Fruit fly (Drosophila melanogaster) whole organism, prepupa: ENCODE data around the gene CG17344.
A peak's percentile ranks its signal among the peaks of the same experiment; 100 is the strongest.

Experiments used
- CG10631 ChIP-seq: fragments of 200-800 bp; sonication (Bioruptor generic); optimal IDR thresholded peaks from 2 replicates; lab custom pipeline; 2016; ENCODE audit warnings: missing biosample characterization, missing genetic modification characterization
- CG10669 ChIP-seq: fragments of 200-800 bp; sonication (Bioruptor generic); optimal IDR thresholded peaks from 3 replicates; lab custom pipeline; 2018; ENCODE audit warnings: missing biosample characterization, mild to moderate bottlenecking, missing genetic modification characterization, moderate library complexity
- CG11294 ChIP-seq: fragments of 200-800 bp; sonication (Bioruptor generic); IDR thresholded peaks from 2 replicates; pipeline ENCODE4 v1.3.6; 2022; ENCODE audit warnings: missing biosample characterization, missing genetic modification characterization
- CG11762 ChIP-seq: fragments of 200-800 bp; sonication (Bioruptor generic); optimal IDR thresholded peaks from 3 replicates; lab custom pipeline; 2016; ENCODE audit warnings: missing biosample characterization, missing genetic modification characterization; ENCODE audit not compliant: insufficient read depth
- CG15336 ChIP-seq: fragments of 200-800 bp; sonication (Bioruptor generic); IDR thresholded peaks from 2 replicates; pipeline ENCODE4 v1.3.6; 2022; ENCODE audit warnings: missing biosample characterization, missing genetic modification characterization
- CG1621 ChIP-seq: fragments of 200-800 bp; sonication (Bioruptor generic); optimal IDR thresholded peaks from 3 replicates; lab custom pipeline; 2018; ENCODE audit warnings: missing biosample characterization, mild to moderate bottlenecking, missing genetic modification characterization
- CG3032 ChIP-seq: fragments of 200-800 bp; optimal IDR thresholded peaks from 2 replicates; lab custom pipeline; 2019; ENCODE audit warnings: missing biosample characterization, mild to moderate bottlenecking, missing genetic modification characterization, moderate library complexity
- CG31627 ChIP-seq: fragments of 200-800 bp; sonication (Bioruptor generic); optimal IDR thresholded peaks from 3 replicates; lab custom pipeline; 2016; ENCODE audit warnings: missing biosample characterization, missing genetic modification characterization
- CG32006 ChIP-seq: fragments of 200-800 bp; sonication (Bioruptor generic); optimal IDR thresholded peaks from 3 replicates; lab custom pipeline; 2017; ENCODE audit warnings: missing biosample characterization, mild to moderate bottlenecking, missing genetic modification characterization
- CG34406 ChIP-seq: fragments of 200-800 bp; sonication (Bioruptor generic); optimal IDR thresholded peaks from 3 replicates; lab custom pipeline; 2016; ENCODE audit warnings: missing biosample characterization, missing genetic modification characterization
- CG3919 ChIP-seq: fragments of 200-800 bp; sonication (Bioruptor generic); optimal IDR thresholded peaks from 3 replicates; lab custom pipeline; 2016; ENCODE audit warnings: missing biosample characterization, missing genetic modification characterization
- CG6163 ChIP-seq: fragments of 200-800 bp; sonication (Bioruptor generic); IDR thresholded peaks from 3 replicates; pipeline ENCODE4 v1.3.6; 2022; ENCODE audit warnings: missing biosample characterization, missing genetic modification characterization
- CG6854 ChIP-seq: fragments of 200-800 bp; sonication (Bioruptor generic); optimal IDR thresholded peaks from 2 replicates; lab custom pipeline; 2017; ENCODE audit warnings: missing biosample characterization, mild to moderate bottlenecking, missing genetic modification characterization
- CG8119 ChIP-seq: fragments of 200-800 bp; sonication (Bioruptor generic); IDR thresholded peaks from 3 replicates; pipeline ENCODE4 v1.3.6; 2022; ENCODE audit warnings: missing biosample characterization, missing genetic modification characterization
- CG8319 ChIP-seq: fragments of 200-800 bp; sonication (Bioruptor generic); optimal IDR thresholded peaks from 3 replicates; lab custom pipeline; 2016; ENCODE audit warnings: missing biosample characterization, missing genetic modification characterization
- CG8632 ChIP-seq: fragments of 200-800 bp; sonication (Bioruptor generic); optimal IDR thresholded peaks from 3 replicates; lab custom pipeline; 2016; ENCODE audit warnings: missing biosample characterization, missing genetic modification characterization
- CG9139 ChIP-seq: fragments of 200-800 bp; sonication (Bioruptor generic); optimal IDR thresholded peaks from 3 replicates; lab custom pipeline; 2017; ENCODE audit warnings: missing biosample characterization, mild to moderate bottlenecking, missing genetic modification characterization
- Eip75B ChIP-seq: fragments of 200-800 bp; sonication (Bioruptor generic); optimal IDR thresholded peaks from 3 replicates; lab custom pipeline; 2016; ENCODE audit warnings: missing biosample characterization, missing genetic modification characterization
- Eip93F ChIP-seq: fragments of 200-800 bp; sonication (Bioruptor generic); optimal IDR thresholded peaks from 2 replicates; lab custom pipeline; 2016; ENCODE audit warnings: missing biosample characterization, mild to moderate bottlenecking, missing genetic modification characterization
- Ets21C ChIP-seq: fragments of 200-800 bp; sonication (Bioruptor generic); optimal IDR thresholded peaks from 3 replicates; lab custom pipeline; 2016; ENCODE audit warnings: missing biosample characterization, missing genetic modification characterization
- Ets96B ChIP-seq: fragments of 200-800 bp; optimal IDR thresholded peaks from 2 replicates; lab custom pipeline; 2019; ENCODE audit warnings: missing biosample characterization, mild to moderate bottlenecking, missing genetic modification characterization, moderate library complexity
- Gug ChIP-seq: fragments of 200-800 bp; sonication (Bioruptor generic); IDR thresholded peaks from 2 replicates; pipeline ENCODE4 v1.3.6; 2022; ENCODE audit warnings: missing biosample characterization, missing genetic modification characterization
- Hr38 ChIP-seq: sonication (Bioruptor generic); optimal IDR thresholded peaks from 2 replicates; lab custom pipeline; 2016; ENCODE audit warnings: missing biosample characterization, missing genetic modification characterization
- Hr39 ChIP-seq: fragments of 200-800 bp; sonication (Bioruptor generic); optimal IDR thresholded peaks from 2 replicates; lab custom pipeline; 2016; ENCODE audit warnings: missing biosample characterization, missing genetic modification characterization
- Lpt ChIP-seq: fragments of 200-800 bp; sonication (Bioruptor generic); optimal IDR thresholded peaks from 3 replicates; lab custom pipeline; 2016; ENCODE audit warnings: missing biosample characterization, missing genetic modification characterization
- Met ChIP-seq: fragments of 200-800 bp; sonication (Bioruptor generic); optimal IDR thresholded peaks from 3 replicates; lab custom pipeline; 2016; ENCODE audit warnings: missing biosample characterization, missing genetic modification characterization
- OdsH ChIP-seq: fragments of 200-800 bp; sonication (Bioruptor generic); optimal IDR thresholded peaks from 3 replicates; lab custom pipeline; 2016; ENCODE audit warnings: missing biosample characterization, missing genetic modification characterization
- Sox14 ChIP-seq: fragments of 200-800 bp; sonication (Bioruptor generic); optimal IDR thresholded peaks from 3 replicates; lab custom pipeline; 2016; ENCODE audit warnings: missing biosample characterization, missing genetic modification characterization
- Sox15 ChIP-seq: fragments of 200-800 bp; sonication (Bioruptor generic); optimal IDR thresholded peaks from 3 replicates; lab custom pipeline; 2016; ENCODE audit warnings: missing biosample characterization, missing genetic modification characterization
- achi ChIP-seq: fragments of 200-800 bp; sonication (Bioruptor generic); optimal IDR thresholded peaks from 3 replicates; lab custom pipeline; 2016; ENCODE audit warnings: missing biosample characterization, missing genetic modification characterization
- acj6 ChIP-seq: fragments of 200-800 bp; sonication (Bioruptor generic); optimal IDR thresholded peaks from 3 replicates; lab custom pipeline; 2016; ENCODE audit warnings: missing biosample characterization, missing genetic modification characterization
- cyc ChIP-seq: fragments of 200-800 bp; sonication (Bioruptor generic); optimal IDR thresholded peaks from 3 replicates; lab custom pipeline; 2016; ENCODE audit warnings: missing biosample characterization, missing genetic modification characterization
- dac ChIP-seq: fragments of 200-800 bp; sonication (Bioruptor generic); optimal IDR thresholded peaks from 2 replicates; lab custom pipeline; 2017; ENCODE audit warnings: missing biosample characterization, mild to moderate bottlenecking, missing genetic modification characterization
- dsx ChIP-seq: fragments of 200-800 bp; optimal IDR thresholded peaks from 3 replicates; lab custom pipeline; 2019; ENCODE audit warnings: missing biosample characterization, mild to moderate bottlenecking, missing genetic modification characterization, moderate library complexity; ENCODE audit not compliant: poor library complexity, severe bottlenecking
- eg ChIP-seq: fragments of 200-800 bp; sonication (Bioruptor generic); IDR thresholded peaks from 3 replicates; pipeline ENCODE4 v1.3.6; 2022; ENCODE audit warnings: missing biosample characterization, missing genetic modification characterization
- fd59A ChIP-seq: fragments of 200-800 bp; sonication (Bioruptor generic); optimal IDR thresholded peaks from 2 replicates; lab custom pipeline; 2017; ENCODE audit warnings: missing biosample characterization, mild to moderate bottlenecking, missing genetic modification characterization, missing genetic modification reagents
- fd85E ChIP-seq: fragments of 200-800 bp; sonication (Bioruptor generic); optimal IDR thresholded peaks from 3 replicates; lab custom pipeline; 2016; ENCODE audit warnings: missing biosample characterization, missing genetic modification characterization
- net ChIP-seq: fragments of 200-800 bp; sonication (Bioruptor generic); optimal IDR thresholded peaks from 3 replicates; lab custom pipeline; 2016; ENCODE audit warnings: missing biosample characterization, missing genetic modification characterization
- pdm3 ChIP-seq: fragments of 200-800 bp; sonication (Bioruptor generic); optimal IDR thresholded peaks from 3 replicates; lab custom pipeline; 2016; ENCODE audit warnings: missing biosample characterization, missing genetic modification characterization
- salr ChIP-seq, 2 experiments: fragments of 200-800 bp; sonication (Bioruptor generic); optimal IDR thresholded peaks; 3 replicates each; lab custom pipeline; 2016 to 2018; ENCODE audit warnings: missing biosample characterization in 2 of 2, missing genetic modification characterization in 2 of 2, mild to moderate bottlenecking in 1 of 2
- spab ChIP-seq: fragments of 200-800 bp; sonication (Bioruptor generic); optimal IDR thresholded peaks from 2 replicates; lab custom pipeline; 2017; ENCODE audit warnings: missing biosample characterization, mild to moderate bottlenecking, missing genetic modification characterization, missing genetic modification reagents
- ss ChIP-seq, 2 experiments: fragments of 200-800 bp; sonication (Bioruptor generic); optimal IDR thresholded peaks; 2 replicates in 1 of 2; 3 replicates in 1 of 2; lab custom pipeline; 2017 to 2018; ENCODE audit warnings: mild to moderate bottlenecking in 2 of 2, missing biosample characterization in 2 of 2, missing genetic modification characterization in 2 of 2, moderate library complexity in 1 of 2
- svp ChIP-seq: fragments of 200-800 bp; sonication (Bioruptor generic); peaks from one replicate; lab custom pipeline; 2016; ENCODE audit warnings: missing biosample characterization, missing genetic modification characterization
- topi ChIP-seq: fragments of 200-800 bp; sonication (Bioruptor generic); optimal IDR thresholded peaks from 3 replicates; lab custom pipeline; 2016; ENCODE audit warnings: missing biosample characterization, missing genetic modification characterization
- vri ChIP-seq: fragments of 200-800 bp; sonication (Bioruptor generic); optimal IDR thresholded peaks from 3 replicates; lab custom pipeline; 2016; ENCODE audit warnings: missing biosample characterization, mild to moderate bottlenecking, missing genetic modification characterization

CG17344 gene

dm6 chr2L:19134814-19135523 lies 33.1 kb downstream of the CG17344 start, which contains the start of gene Polr1D (continued):
- TF ChIP-seq CG3919 (GFP tag; lab: Kevin White, UChicago) = peak; percentile 51
- TF ChIP-seq CG34406 (GFP tag; lab: Kevin White, UChicago) = peak; percentile 39
- TF ChIP-seq CG8632 = no peak
- TF ChIP-seq Gug (GFP tag; lab: Robert Waterston, UW) = no peak
- TF ChIP-seq acj6 (GFP tag; lab: Kevin White, UChicago) = no peak
- no peak for TF ChIP-seq CG3032 (tag; lab: Kevin White, UChicago)
- TF ChIP-seq ss (GFP tag; optimal IDR thresholded peaks at IDR 0.05; lab: Kevin White, UChicago) = peak; percentile 26 to 71
- peak; percentile 11; the same call in 1 of the 3 replicates for TF ChIP-seq eg (GFP tag; lab: Robert Waterston, UW)
- TF ChIP-seq achi = peak; percentile 60
- TF ChIP-seq svp (GFP tag; lab: Kevin White, UChicago) = peak; percentile 84
- TF ChIP-seq CG6163 (GFP tag; lab: Robert Waterston, UW) = peak; percentile 41; the same call in 1 of the 3 replicates
- TF ChIP-seq OdsH (GFP tag; lab: Kevin White, UChicago) = peak; percentile 49

dm6 chr2L:19135955-19136677 lies 34.3 kb downstream of the CG17344 start:
- TF ChIP-seq acj6 (GFP tag; lab: Kevin White, UChicago) (peak; percentile 82), eg (GFP tag; lab: Robert Waterston, UW) (no peak), Eip75B (peak; percentile 81), CG3919 (GFP tag; lab: Kevin White, UChicago) (peak; percentile 85), dsx (GFP tag; lab: Kevin White, UChicago) (peak; percentile 76), achi (peak; percentile 86), CG3032 (tag; lab: Kevin White, UChicago) (peak; percentile 83), Sox14 (GFP tag; lab: Kevin White, UChicago) (peak; percentile 85), vri (GFP tag; lab: Kevin White, UChicago) (peak; percentile 81), salr (GFP tag; optimal IDR thresholded peaks at IDR 0.05; lab: Kevin White, UChicago) (peak; percentile 62 to 84), Ets21C (GFP tag; lab: Kevin White, UChicago) (peak; percentile 80), Sox15 (GFP tag; lab: Kevin White, UChicago) (peak; percentile 65), Lpt (GFP tag; lab: Kevin White, UChicago) (peak; percentile 27), OdsH (GFP tag; lab: Kevin White, UChicago) (peak; percentile 83), CG32006 (GFP tag; lab: Kevin White, UChicago) (peak; percentile 54), Met (GFP tag; lab: Kevin White, UChicago) (peak; percentile 91), CG8319 (GFP tag; lab: Kevin White, UChicago) (peak; percentile 55), Ets96B (peak; percentile 94), CG9139 (GFP tag; lab: Kevin White, UChicago) (peak; percentile 41), Hr39 (peak; percentile 83), CG11294 (no peak), pdm3 (GFP tag; lab: Kevin White, UChicago) (peak; percentile 85), Gug (GFP tag; lab: Robert Waterston, UW) (no peak), CG11762 (GFP tag; lab: Kevin White, UChicago) (peak; percentile 75), CG10631 (GFP tag; lab: Kevin White, UChicago) (peak; percentile 85), CG10669 (GFP tag; lab: Kevin White, UChicago) (peak; percentile 87), CG6854 (no peak), CG34406 (GFP tag; lab: Kevin White, UChicago) (peak; percentile 83), CG15336 (GFP tag; lab: Robert Waterston, UW) (no peak), Hr38 (GFP tag; lab: Kevin White, UChicago) (no peak), topi (GFP tag; lab: Kevin White, UChicago) (peak; percentile 90), Eip93F (peak; percentile 50), fd85E (GFP tag; lab: Kevin White, UChicago) (peak; percentile 12), dac (GFP tag; lab: Kevin White, UChicago) (no peak), net (GFP tag; lab: Kevin White, UChicago) (peak; percentile 64), CG1621 (tag; lab: Kevin White, UChicago) (peak; percentile 80), CG8632 (peak; percentile 85), cyc (GFP tag; lab: Kevin White, UChicago) (peak; percentile 84), fd59A (GFP tag; lab: Kevin White, UChicago) (peak; percentile 74), spab (GFP tag; lab: Kevin White, UChicago) (peak; percentile 74), svp (GFP tag; lab: Kevin White, UChicago) (peak; percentile 92), CG8119 (peak; percentile 58; the same call in 2 of the 3 replicates), CG31627 (GFP tag; lab: Kevin White, UChicago) (peak; percentile 88)
